Worm (Caenorhabditis elegans): ENCODE data around the gene T24A6.20.

The T24A6.20 gene

DNA sequence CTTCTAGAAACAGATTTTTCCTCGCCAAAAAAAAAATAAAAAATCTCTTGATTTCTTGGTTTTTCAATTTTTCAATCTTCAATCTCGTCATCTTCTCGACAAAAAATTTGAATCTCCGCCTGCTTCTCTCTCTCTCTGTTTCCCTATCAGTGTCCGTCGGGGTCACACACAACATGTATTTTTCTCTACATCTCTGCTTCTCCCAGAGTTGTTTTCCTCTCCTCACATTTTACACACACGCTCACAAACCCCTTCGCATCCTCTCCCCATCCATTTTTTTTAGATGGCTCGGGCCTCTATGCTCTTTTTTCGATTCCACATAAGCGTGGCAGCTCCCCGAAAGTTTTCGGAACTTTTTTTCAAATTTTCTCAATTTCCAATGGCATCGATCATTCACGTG is 26.9 kb downstream of the T24A6.20 start (continued):
- peak in 2 of 6 experiments; percentile 1 to 14 for TF ChIP-seq elt-3 (tag; optimal IDR thresholded peaks at IDR 0.05)
- no peak for TF ChIP-seq hlh-17 (GFP tag; optimal IDR thresholded peaks at IDR 0.05; ENCODE audit: borderline replicate concordance)
- TF ChIP-seq pqm-1 (tag; optimal IDR thresholded peaks at IDR 0.05) = no peak
- TF ChIP-seq lin-39 (tag; optimal IDR thresholded peaks at IDR 0.05) = no peak
- peak; percentile 85 for TF ChIP-seq lin-14 (GFP tag; optimal IDR thresholded peaks at IDR 0.05)
- no peak for TF ChIP-seq efl-3 (GFP tag; optimal IDR thresholded peaks at IDR 0.05)
- TF ChIP-seq egl-27 (tag; optimal IDR thresholded peaks at IDR 0.05) = no peak
- TF ChIP-seq nhr-237 (tag; optimal IDR thresholded peaks at IDR 0.05) = no peak
- TF ChIP-seq nhr-84 (tag; optimal IDR thresholded peaks at IDR 0.05) = no peak
- TF ChIP-seq ceh-63 (GFP tag; optimal IDR thresholded peaks at IDR 0.05) = no peak
- no peak for TF ChIP-seq isw-1 (GFP tag; IDR thresholded peaks at IDR 0.05)
- peak; percentile 42 for TF ChIP-seq fos-1 (tag; optimal IDR thresholded peaks at IDR 0.05)
- no peak for TF ChIP-seq sup-37 (GFP tag; optimal IDR thresholded peaks at IDR 0.05)
- TF ChIP-seq unc-30 (tag; optimal IDR thresholded peaks at IDR 0.05) = no peak
- TF ChIP-seq C34B4.2 (tag; optimal IDR thresholded peaks at IDR 0.05) = no peak
- peak; percentile 23 for TF ChIP-seq tbx-2 (tag; optimal IDR thresholded peaks at IDR 0.05)
- TF ChIP-seq efl-1 (optimal IDR thresholded peaks at IDR 0.05) = peak; percentile 46 to 68
- TF ChIP-seq efl-1 (GFP tag; optimal IDR thresholded peaks at IDR 0.05 in 1 of 2) = peak; percentile 82 to 96
- TF ChIP-seq sptf-1 (tag; optimal IDR thresholded peaks at IDR 0.05) = no peak
- no peak for TF ChIP-seq unc-62 (GFP tag; optimal IDR thresholded peaks at IDR 0.05)
- TF ChIP-seq ets-5 (GFP tag; IDR thresholded peaks at IDR 0.05) = no peak
- TF ChIP-seq snu-23 (GFP tag; optimal IDR thresholded peaks at IDR 0.05) = peak; percentile 68
- TF ChIP-seq zag-1 (tag; optimal IDR thresholded peaks at IDR 0.05) = no peak
- peak in 2 of 3 experiments; percentile 29 to 76 for TF ChIP-seq ceh-82 (tag; optimal IDR thresholded peaks at IDR 0.05)
- peak; percentile 16 for TF ChIP-seq unc-130 (tag; optimal IDR thresholded peaks at IDR 0.05)
- no peak for TF ChIP-seq snpc-4 (tag; optimal IDR thresholded peaks at IDR 0.05)
- no peak for TF ChIP-seq hpl-2 (GFP tag; optimal IDR thresholded peaks at IDR 0.05)
- TF ChIP-seq ceh-90 (tag; optimal IDR thresholded peaks at IDR 0.05) = no peak
- no peak for TF ChIP-seq lin-13 (GFP tag; optimal IDR thresholded peaks at IDR 0.05)
- TF ChIP-seq mab-9 (GFP tag; IDR thresholded peaks at IDR 0.05) = no peak
- peak; percentile 32 for TF ChIP-seq swsn-7 (tag; optimal IDR thresholded peaks at IDR 0.05)
- no peak for TF ChIP-seq zip-4 (GFP tag; optimal IDR thresholded peaks at IDR 0.05)
- TF ChIP-seq lir-3 (tag; optimal IDR thresholded peaks at IDR 0.05; ENCODE audit: poor library complexity) = no peak
- no peak for TF ChIP-seq tlp-1 (tag; optimal IDR thresholded peaks at IDR 0.05)
- TF ChIP-seq mep-1 (tag; optimal IDR thresholded peaks at IDR 0.05) = peak; percentile 61
- TF ChIP-seq ces-1 (GFP tag; optimal IDR thresholded peaks at IDR 0.05) = no peak
- TF ChIP-seq dpl-1 (GFP tag; optimal IDR thresholded peaks at IDR 0.05) = peak; percentile 62 to 81 (median 65)
- no peak for TF ChIP-seq ztf-11 (tag; optimal IDR thresholded peaks at IDR 0.05)
- peak; percentile 27 for TF ChIP-seq skn-1 (tag; optimal IDR thresholded peaks at IDR 0.05)
- peak; percentile 86 for TF ChIP-seq lin-15B (tag; optimal IDR thresholded peaks at IDR 0.05)
- no peak for TF ChIP-seq fkh-4 (tag; optimal IDR thresholded peaks at IDR 0.05; ENCODE audit: borderline replicate concordance)
- no peak for TF ChIP-seq ceh-88 (GFP tag; IDR thresholded peaks at IDR 0.05)
- TF ChIP-seq nhr-71 (tag; optimal IDR thresholded peaks at IDR 0.05) = peak; percentile 73
- no peak for TF ChIP-seq mdl-1 (tag; optimal IDR thresholded peaks at IDR 0.05)
- no peak for TF ChIP-seq dsc-1 (tag; optimal IDR thresholded peaks at IDR 0.05)
- TF ChIP-seq C16A3.4 (tag; optimal IDR thresholded peaks at IDR 0.05) = peak; percentile 15
- peak; percentile 73 to 86 for TF ChIP-seq lin-35 (GFP tag; optimal IDR thresholded peaks at IDR 0.05)
- TF ChIP-seq nhr-76 (tag; optimal IDR thresholded peaks at IDR 0.05) = no peak
- TF ChIP-seq pag-3 (tag; optimal IDR thresholded peaks at IDR 0.05; ENCODE audit: borderline replicate concordance, insufficient read depth) = no peak
- no peak for TF ChIP-seq vab-15 (tag; optimal IDR thresholded peaks at IDR 0.05)
- TF ChIP-seq fkh-10 (GFP tag; optimal IDR thresholded peaks at IDR 0.05) = peak; percentile 12
- no peak for TF ChIP-seq nhr-12 (tag; optimal IDR thresholded peaks at IDR 0.05)
- no peak for TF ChIP-seq unc-86 (tag; optimal IDR thresholded peaks at IDR 0.05)

All from whole organism, L1 larva.